Fruit fly (Drosophila melanogaster) S2 (cell line): ENCODE measurements around the gene CG8560.

Experiments used
- CG8478 ChIP-seq: fragments of >200 bp; optimal IDR thresholded peaks from 2 replicates; lab custom pipeline; 2018
- CTCF ChIP-seq, 2 experiments: fragments of >200 bp; optimal IDR thresholded peaks; 2 replicates each; lab custom pipeline; 2018

CG8560 gene

dm6 chr3L:7396055-7396454 lies 7.9 kb downstream of the CG8560 start, which contains the start of gene CG32379:
CG32379 (plus strand) TSS chr3L:7396355.
- TF ChIP-seq CG8478 (no peak), CTCF (optimal IDR thresholded peaks at IDR 0.05; lab: Kevin White, UChicago) (no peak)

DNA sequence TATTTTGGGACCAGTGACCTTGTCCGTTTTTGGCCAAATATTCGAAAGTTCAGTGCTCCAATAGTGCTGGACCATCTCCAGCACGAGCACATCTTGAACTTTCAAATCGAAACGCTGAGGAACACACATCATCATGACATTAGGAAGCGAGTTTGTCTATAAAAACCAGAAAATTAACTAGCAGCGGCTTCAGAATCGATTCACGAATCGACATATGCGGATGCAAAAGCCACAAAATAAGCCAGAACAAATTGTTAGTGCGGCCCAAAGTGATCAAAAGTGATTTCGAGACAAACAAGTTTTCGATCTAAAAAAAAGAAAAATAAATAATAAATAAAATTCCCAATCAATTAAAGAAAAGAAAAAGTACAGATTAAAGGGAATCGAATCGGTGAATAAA lies 13.5 kb downstream of the CG8560 start, which contains the start of gene CG8563:
Gene CG8563 (plus strand): TSS at position 301 of the 400 bp plus-strand sequence.
- no peak for TF ChIP-seq CTCF (optimal IDR thresholded peaks at IDR 0.05; lab: Kevin White, UChicago)
- no peak for TF ChIP-seq CG8478

DNA sequence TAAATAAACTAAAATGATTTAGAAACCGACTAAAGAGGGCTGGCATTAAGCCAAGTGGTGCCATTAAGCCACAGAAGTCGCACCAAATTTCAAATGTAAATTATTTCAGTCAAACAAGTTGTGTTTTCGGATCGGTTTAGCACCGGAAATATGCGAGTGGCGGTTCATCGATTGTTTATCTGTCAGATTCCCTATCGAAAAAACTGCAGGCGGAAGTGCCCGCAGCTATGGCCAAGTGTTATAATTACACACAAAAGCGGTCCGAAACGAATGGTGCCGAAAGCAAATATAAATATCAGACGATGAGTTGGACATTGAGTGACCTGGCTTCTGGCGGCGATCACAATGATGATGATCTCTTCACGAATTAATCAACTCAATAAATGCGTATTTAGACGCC lies 14.0 kb downstream of the CG8560 start:
- TF ChIP-seq CG8478 (no peak), CTCF (optimal IDR thresholded peaks at IDR 0.05; lab: Kevin White, UChicago) (no peak)

DNA sequence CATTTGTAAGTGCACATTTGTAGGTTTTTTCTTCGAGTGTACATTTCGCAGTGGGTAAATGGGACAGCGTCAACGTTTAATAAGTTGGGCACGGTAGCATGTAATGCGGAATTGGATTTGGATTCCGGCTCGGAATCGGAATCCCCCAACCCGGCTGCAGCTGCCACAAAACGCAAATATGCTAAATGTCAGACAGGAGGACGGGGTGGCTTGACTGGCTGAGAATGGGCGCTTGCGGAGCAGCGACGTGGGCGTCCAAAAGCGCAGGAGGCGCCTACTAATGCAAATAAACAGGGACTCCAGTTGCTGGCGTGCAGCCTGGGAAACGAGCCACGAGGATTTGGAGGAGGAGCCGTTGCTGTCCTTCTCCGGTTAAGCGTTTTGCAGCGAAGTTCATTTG lies 16.2 kb downstream of the CG8560 start, which contains the start of gene CG8564:
Gene CG8564 (minus strand): TSS at position 101 of the 400 bp plus-strand sequence.
- TF ChIP-seq CG8478: no peak
- TF ChIP-seq CTCF (optimal IDR thresholded peaks at IDR 0.05; lab: Kevin White, UChicago): no peak

DNA sequence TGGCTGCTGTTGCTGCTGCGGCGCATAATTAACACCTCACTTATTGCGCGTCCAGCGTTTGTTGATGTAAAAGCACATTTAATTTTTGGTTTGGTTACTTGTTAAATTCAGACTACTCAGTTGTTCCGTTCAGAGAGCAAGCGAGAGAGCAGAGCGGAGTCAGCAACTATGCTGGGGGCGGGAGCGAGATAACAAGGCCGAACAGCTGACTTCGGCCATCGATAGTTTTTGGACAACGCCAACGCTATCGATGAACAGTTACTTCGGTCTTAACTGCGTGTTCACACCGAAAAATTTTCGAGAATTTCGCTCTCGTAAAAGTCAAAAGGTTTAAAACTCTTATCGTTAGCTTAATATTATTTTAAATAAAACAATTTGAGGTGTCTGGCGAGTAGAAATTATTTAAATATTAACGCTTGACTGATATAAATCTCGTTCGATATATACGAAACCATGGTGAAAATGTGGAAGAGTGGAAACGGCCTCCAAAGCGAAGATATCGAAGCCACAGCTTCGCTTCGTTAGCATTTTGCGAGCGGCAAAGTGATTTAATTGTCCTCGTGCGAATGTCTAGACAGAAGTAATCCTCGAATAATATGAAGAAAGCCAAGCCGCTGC lies 22.5 kb downstream of the CG8560 start, which contains the start of the genes SMSr and smid:
Gene SMSr (minus strand): TSS at position 116 of the 618 bp plus-strand sequence.
Gene smid (plus strand): TSS at position 256 of the 618 bp plus-strand sequence.
- no peak for TF ChIP-seq CG8478
- no peak for TF ChIP-seq CTCF (optimal IDR thresholded peaks at IDR 0.05; lab: Kevin White, UChicago)

DNA sequence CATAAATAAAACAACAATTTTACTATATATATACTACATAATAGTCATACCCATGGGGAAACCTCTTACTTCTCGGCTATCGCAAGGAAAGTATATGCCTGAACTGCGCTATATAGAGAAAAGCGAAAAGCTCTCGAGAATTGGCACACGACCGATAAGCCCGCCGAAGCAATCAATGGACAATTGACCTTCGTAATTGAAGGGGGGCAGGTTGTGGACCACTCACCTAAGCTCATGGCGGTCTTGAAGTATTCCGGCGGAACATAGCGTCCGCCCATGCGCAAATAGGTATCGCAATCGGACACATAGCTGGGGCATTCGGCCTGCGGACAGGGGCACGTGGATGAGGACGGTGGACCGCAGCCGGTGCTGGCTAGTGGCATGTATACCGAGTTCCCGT lies 23.6 kb downstream of the CG8560 start:
- TF ChIP-seq CTCF (optimal IDR thresholded peaks at IDR 0.05; lab: Kevin White, UChicago) (no peak), CG8478 (no peak)

dm6 chr3L:7376830-7377229 lies 27.2 kb downstream of the CG8560 start:
- TF ChIP-seq CG8478 (no peak), CTCF (optimal IDR thresholded peaks at IDR 0.05; lab: Kevin White, UChicago) (no peak)

DNA sequence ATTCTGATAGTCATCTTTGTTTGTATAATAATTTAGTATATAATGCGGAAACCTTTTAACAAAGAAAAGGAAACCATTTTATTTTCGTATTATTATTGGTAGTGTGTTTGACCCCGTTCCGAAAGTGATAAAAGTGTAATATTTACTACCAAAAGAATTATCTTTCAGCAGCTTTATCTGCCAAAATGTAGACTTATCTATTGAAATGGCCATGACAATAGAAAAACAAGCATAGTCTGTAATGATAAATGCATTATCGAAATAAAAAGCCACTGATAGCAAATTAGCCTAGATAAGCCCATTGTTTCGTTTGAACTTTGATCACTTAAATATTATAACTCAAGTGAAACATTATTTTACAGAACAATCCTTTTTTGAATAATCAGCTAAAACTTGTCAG lies 27.8 kb downstream of the CG8560 start:
- no peak for TF ChIP-seq CG8478
- TF ChIP-seq CTCF (optimal IDR thresholded peaks at IDR 0.05; lab: Kevin White, UChicago): no peak

DNA sequence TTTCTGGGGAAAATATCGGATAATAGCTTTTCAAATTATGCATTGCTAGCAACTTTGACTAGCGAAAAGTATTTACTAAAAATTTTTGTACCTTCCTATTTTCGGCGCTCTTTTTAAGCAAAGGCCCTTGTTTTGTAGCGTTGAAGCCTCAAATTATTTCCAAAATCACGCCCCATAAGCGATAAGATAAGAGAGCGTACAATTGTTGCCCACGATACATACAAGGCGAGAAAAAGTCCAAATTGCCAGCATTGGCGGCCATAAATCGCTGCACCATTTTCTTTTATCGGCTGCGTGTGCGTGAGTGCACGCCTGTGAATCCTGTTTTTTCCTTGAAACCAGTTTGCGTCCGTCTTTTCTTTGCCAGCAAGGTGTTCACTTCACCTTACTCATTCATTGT lies 32.7 kb downstream of the CG8560 start:
- TF ChIP-seq CG8478: no peak
- TF ChIP-seq CTCF (optimal IDR thresholded peaks at IDR 0.05; lab: Kevin White, UChicago): peak in 1 of 2 experiments; percentile 13

dm6 chr3L:7370231-7370882 lies 33.6 kb downstream of the CG8560 start:
- TF ChIP-seq CG8478: no peak
- no peak for TF ChIP-seq CTCF (optimal IDR thresholded peaks at IDR 0.05; lab: Kevin White, UChicago)

dm6 chr3L:7369543-7369942 lies 34.4 kb downstream of the CG8560 start, which contains the start of gene akirin:
akirin (plus strand) TSS chr3L:7369843.
- no peak for TF ChIP-seq CTCF (optimal IDR thresholded peaks at IDR 0.05; lab: Kevin White, UChicago)
- TF ChIP-seq CG8478: no peak

DNA sequence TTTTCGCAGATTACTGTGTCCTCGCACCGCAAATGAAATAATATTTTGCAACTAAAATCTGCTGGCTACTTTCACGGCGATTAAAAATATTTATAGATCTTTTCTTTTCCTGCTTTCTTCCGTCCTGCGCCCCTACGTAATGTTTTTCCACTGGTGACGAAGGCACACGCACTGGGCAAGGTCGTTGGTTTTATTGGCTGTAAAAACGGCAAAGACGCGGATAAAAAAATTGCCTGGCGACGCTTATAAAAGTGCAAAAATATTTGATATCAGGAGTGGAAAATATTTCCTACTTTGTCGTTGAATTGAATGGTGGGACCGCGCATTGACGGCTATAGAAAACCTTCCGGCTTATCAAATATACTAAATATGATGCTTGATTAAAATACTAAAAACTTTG lies 35.0 kb downstream of the CG8560 start, which contains the start of gene Sh3beta:
Gene Sh3beta (minus strand): TSS at position 327 of the 400 bp plus-strand sequence.
- no peak for TF ChIP-seq CG8478
- no peak for TF ChIP-seq CTCF (optimal IDR thresholded peaks at IDR 0.05; lab: Kevin White, UChicago)

dm6 chr3L:7367798-7368678 lies 35.9 kb downstream of the CG8560 start:
- TF ChIP-seq CG8478 (no peak), CTCF (optimal IDR thresholded peaks at IDR 0.05; lab: Kevin White, UChicago) (no peak)

DNA sequence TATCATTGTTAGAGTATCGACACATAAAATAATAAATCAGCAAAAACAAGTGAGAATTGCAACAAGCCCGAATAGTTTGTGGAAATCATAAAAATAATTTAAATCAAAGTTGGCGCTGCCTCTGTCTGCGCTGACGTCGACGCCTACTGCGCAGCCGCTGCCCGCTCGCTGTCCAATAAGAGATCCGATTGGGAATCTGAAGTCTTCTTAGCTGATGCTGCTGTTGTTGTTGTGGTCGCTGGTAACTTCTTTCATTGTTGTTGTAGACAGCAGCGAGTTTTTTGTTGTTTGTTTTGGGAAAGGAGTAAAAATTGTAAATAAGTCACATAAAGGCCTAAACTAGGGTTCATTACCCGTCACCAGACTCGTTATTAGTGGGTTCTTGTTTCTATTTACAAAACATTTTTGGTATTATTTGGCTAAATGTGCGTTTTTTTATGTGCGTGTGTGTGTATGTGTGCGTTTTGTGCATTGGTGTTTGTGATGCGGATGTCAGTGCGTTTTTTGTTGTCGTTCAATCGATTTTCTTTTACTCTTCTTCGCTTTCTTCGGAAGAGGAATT lies 39.2 kb downstream of the CG8560 start:
- no peak for TF ChIP-seq CG8478
- no peak for TF ChIP-seq CTCF (optimal IDR thresholded peaks at IDR 0.05; lab: Kevin White, UChicago)

dm6 chr3L:7361095-7361522 lies 42.9 kb downstream of the CG8560 start:
- TF ChIP-seq CG8478 (no peak), CTCF (optimal IDR thresholded peaks at IDR 0.05; lab: Kevin White, UChicago) (no peak)
